Fruit fly (Drosophila melanogaster) whole organism: ENCODE data around the gene Nup160.

Experiments used
- CG8478 ChIP-seq: fragments of >200 bp; optimal IDR thresholded peaks from 2 replicates; lab custom pipeline; 2018; ENCODE audit warnings: inconsistent platforms
- Dll ChIP-seq: fragments of >200 bp; optimal IDR thresholded peaks from 2 replicates; lab custom pipeline; 2017
- EcR ChIP-seq, 2 experiments: fragments of >200 bp; optimal IDR thresholded peaks; 2 replicates each; lab custom pipeline; 2017; ENCODE audit warnings: missing biosample characterization in 2 of 2, missing genetic modification characterization in 2 of 2, missing genetic modification reagents in 2 of 2
- pan ChIP-seq: fragments of >200 bp; optimal IDR thresholded peaks from 2 replicates; lab custom pipeline; 2017
- psq ChIP-seq: fragments of >200 bp; optimal IDR thresholded peaks from 2 replicates; lab custom pipeline; 2017
- usp ChIP-seq: fragments of >200 bp; optimal IDR thresholded peaks from 2 replicates; lab custom pipeline; 2017; ENCODE audit warnings: missing biosample characterization, missing genetic modification characterization, mixed read lengths

The Nup160 gene

dm6 chr2L:11123499-11123898 lies at the start of gene Nup160, which contains the start of gene Csl4:
Gene Nup160, plus strand, starts transcription at chr2L:11123777.
Gene Csl4, minus strand, starts transcription at chr2L:11123567.
- TF ChIP-seq psq (lab: Kevin White, UChicago) = no peak
- no peak for TF ChIP-seq usp (GFP tag; lab: Kevin White, UChicago)
- no peak for TF ChIP-seq EcR (GFP tag; optimal IDR thresholded peaks at IDR 0.05; lab: Kevin White, UChicago)
- TF ChIP-seq pan (lab: Kevin White, UChicago) = no peak
- no peak for TF ChIP-seq CG8478 (lab: Kevin White, UChicago)
- no peak for TF ChIP-seq Dll (lab: Kevin White, UChicago)

- TF ChIP-seq usp (GFP tag; lab: Kevin White, UChicago) (no peak), pan (lab: Kevin White, UChicago) (no peak), CG8478 (lab: Kevin White, UChicago) (no peak), psq (lab: Kevin White, UChicago) (no peak)
Measured at dm6 chr2L:11073947-11074346, 49.6 kb upstream of the Nup160 start.

dm6 chr2L:11075114-11075513 lies 48.5 kb upstream of the Nup160 start, which contains the start of gene CG43725:
Gene CG43725, plus strand, starts transcription at chr2L:11075513.
- TF ChIP-seq CG8478 (lab: Kevin White, UChicago) (no peak), Dll (lab: Kevin White, UChicago) (no peak), usp (GFP tag; lab: Kevin White, UChicago) (no peak), psq (lab: Kevin White, UChicago) (no peak), pan (lab: Kevin White, UChicago) (no peak), EcR (GFP tag; optimal IDR thresholded peaks at IDR 0.05; lab: Kevin White, UChicago) (no peak)

dm6 chr2L:11081337-11081736 lies 42.2 kb upstream of the Nup160 start, which contains the start of gene AstC:
Gene AstC, minus strand, starts transcription at chr2L:11081399.
- TF ChIP-seq EcR (GFP tag; optimal IDR thresholded peaks at IDR 0.05; lab: Kevin White, UChicago) (no peak), pan (lab: Kevin White, UChicago) (no peak), psq (lab: Kevin White, UChicago) (no peak), Dll (lab: Kevin White, UChicago) (no peak), CG8478 (lab: Kevin White, UChicago) (no peak)

- no peak for TF ChIP-seq pan (lab: Kevin White, UChicago)
- no peak for TF ChIP-seq CG8478 (lab: Kevin White, UChicago)
- TF ChIP-seq EcR (GFP tag; optimal IDR thresholded peaks at IDR 0.05; lab: Kevin White, UChicago) = no peak
- TF ChIP-seq psq (lab: Kevin White, UChicago) = no peak
- no peak for TF ChIP-seq Dll (lab: Kevin White, UChicago)
- no peak for TF ChIP-seq usp (GFP tag; lab: Kevin White, UChicago)
Measured at dm6 chr2L:11082025-11082424, 41.6 kb upstream of the Nup160 start.

- TF ChIP-seq usp (GFP tag; lab: Kevin White, UChicago) (no peak), psq (lab: Kevin White, UChicago) (no peak), pan (lab: Kevin White, UChicago) (no peak), EcR (GFP tag; optimal IDR thresholded peaks at IDR 0.05; lab: Kevin White, UChicago) (no peak)
Measured at dm6 chr2L:11085129-11085528, 38.4 kb upstream of the Nup160 start, which contains the start of gene AstCC. Gene AstCC, minus strand, starts transcription at chr2L:11085229.

DNA sequence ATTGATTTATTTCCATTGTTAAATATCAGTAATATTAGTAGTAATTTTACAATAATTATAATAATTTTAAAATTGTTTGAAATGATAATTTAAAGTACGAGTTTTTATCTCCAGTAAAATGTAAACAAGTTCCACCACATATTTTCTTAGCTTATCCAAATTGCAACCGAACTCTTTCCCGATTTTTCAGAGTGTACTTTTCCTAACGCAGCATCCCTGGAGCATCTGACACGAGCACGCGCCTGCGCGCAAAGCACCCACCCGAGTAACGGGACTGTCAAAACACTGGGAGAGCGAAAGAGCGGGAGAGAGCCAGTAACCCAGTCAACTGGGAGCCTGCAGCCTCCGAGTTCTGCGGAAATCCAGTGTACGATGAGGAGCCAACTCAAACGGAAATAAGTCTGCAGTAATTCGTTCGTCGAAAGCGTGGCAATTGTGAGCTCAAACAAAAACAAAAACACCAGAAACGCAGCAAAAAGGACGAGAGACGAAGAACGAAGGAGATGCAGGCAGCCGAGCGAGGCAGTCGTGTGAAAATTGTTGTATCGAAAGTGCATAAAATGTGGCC lies 37.1 kb upstream of the Nup160 start, which contains the start of gene CG16854:
Gene CG16854 (plus strand): TSS at position 365 of the 568 bp plus-strand sequence.
- TF ChIP-seq pan (lab: Kevin White, UChicago) (no peak), Dll (lab: Kevin White, UChicago) (no peak), CG8478 (lab: Kevin White, UChicago) (no peak), usp (GFP tag; lab: Kevin White, UChicago) (no peak), EcR (GFP tag; optimal IDR thresholded peaks at IDR 0.05; lab: Kevin White, UChicago) (no peak), psq (lab: Kevin White, UChicago) (no peak)

dm6 chr2L:11091111-11091510 lies 32.5 kb upstream of the Nup160 start, which contains the start of gene Wdr59:
Gene Wdr59, plus strand, starts transcription at chr2L:11091444.
- TF ChIP-seq EcR (GFP tag; optimal IDR thresholded peaks at IDR 0.05; lab: Kevin White, UChicago) = no peak
- no peak for TF ChIP-seq usp (GFP tag; lab: Kevin White, UChicago)
- TF ChIP-seq CG8478 (lab: Kevin White, UChicago) = no peak

dm6 chr2L:11100516-11101061 lies 23.0 kb upstream of the Nup160 start, which contains the start of gene Ge-1:
Gene Ge-1, minus strand, starts transcription at chr2L:11100888.
- no peak for TF ChIP-seq CG8478 (lab: Kevin White, UChicago)
- no peak for TF ChIP-seq Dll (lab: Kevin White, UChicago)
- no peak for TF ChIP-seq psq (lab: Kevin White, UChicago)
- TF ChIP-seq EcR (GFP tag; optimal IDR thresholded peaks at IDR 0.05; lab: Kevin White, UChicago) = no peak
- TF ChIP-seq usp (GFP tag; lab: Kevin White, UChicago) = no peak
- TF ChIP-seq pan (lab: Kevin White, UChicago) = no peak

- no peak for TF ChIP-seq Dll (lab: Kevin White, UChicago)
- no peak for TF ChIP-seq psq (lab: Kevin White, UChicago)
- no peak for TF ChIP-seq CG8478 (lab: Kevin White, UChicago)
- no peak for TF ChIP-seq usp (GFP tag; lab: Kevin White, UChicago)
- TF ChIP-seq pan (lab: Kevin White, UChicago) = no peak
- no peak for TF ChIP-seq EcR (GFP tag; optimal IDR thresholded peaks at IDR 0.05; lab: Kevin White, UChicago)
Measured at dm6 chr2L:11105320-11105719, 18.3 kb upstream of the Nup160 start.

DNA sequence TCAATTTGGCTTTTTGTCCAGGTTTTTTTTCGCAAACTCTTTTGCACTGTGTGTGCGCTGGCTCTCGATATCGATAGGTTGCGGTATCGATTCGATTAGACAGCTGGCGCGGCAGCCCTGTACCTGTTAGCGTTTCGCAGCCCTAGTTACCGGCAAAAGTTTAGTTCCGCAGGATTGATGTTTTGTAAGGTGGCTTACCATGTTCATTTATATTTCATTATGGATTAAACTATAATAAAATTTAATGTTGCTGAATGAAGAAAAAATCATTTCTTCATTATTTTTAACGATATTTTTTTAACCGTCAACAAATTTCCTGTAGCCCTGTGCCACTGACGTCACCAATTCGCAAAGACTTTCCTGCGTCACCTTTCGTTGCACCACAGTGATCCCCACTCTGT lies 17.0 kb upstream of the Nup160 start, which contains the start of gene Reps:
Gene Reps (minus strand): TSS at position 84 of the 401 bp plus-strand sequence.
- TF ChIP-seq pan (lab: Kevin White, UChicago) (no peak), psq (lab: Kevin White, UChicago) (no peak), Dll (lab: Kevin White, UChicago) (no peak), CG8478 (lab: Kevin White, UChicago) (no peak), EcR (GFP tag; optimal IDR thresholded peaks at IDR 0.05; lab: Kevin White, UChicago) (no peak), usp (GFP tag; lab: Kevin White, UChicago) (no peak)
